Fruit fly (Drosophila melanogaster) whole organism: Measurements from ENCODE around the gene ECSIT.

Experiments used
- CG8478 ChIP-seq: fragments of >200 bp; optimal IDR thresholded peaks from 2 replicates; lab custom pipeline; 2018; ENCODE audit warnings: inconsistent platforms
- Dll ChIP-seq: fragments of >200 bp; optimal IDR thresholded peaks from 2 replicates; lab custom pipeline; 2017
- EcR ChIP-seq, 2 experiments: fragments of >200 bp; optimal IDR thresholded peaks; 2 replicates each; lab custom pipeline; 2017; ENCODE audit warnings: missing biosample characterization in 2 of 2, missing genetic modification characterization in 2 of 2, missing genetic modification reagents in 2 of 2
- pan ChIP-seq: fragments of >200 bp; optimal IDR thresholded peaks from 2 replicates; lab custom pipeline; 2017
- psq ChIP-seq: fragments of >200 bp; optimal IDR thresholded peaks from 2 replicates; lab custom pipeline; 2017
- usp ChIP-seq: fragments of >200 bp; optimal IDR thresholded peaks from 2 replicates; lab custom pipeline; 2017; ENCODE audit warnings: missing biosample characterization, missing genetic modification characterization, mixed read lengths

ECSIT gene

DNA sequence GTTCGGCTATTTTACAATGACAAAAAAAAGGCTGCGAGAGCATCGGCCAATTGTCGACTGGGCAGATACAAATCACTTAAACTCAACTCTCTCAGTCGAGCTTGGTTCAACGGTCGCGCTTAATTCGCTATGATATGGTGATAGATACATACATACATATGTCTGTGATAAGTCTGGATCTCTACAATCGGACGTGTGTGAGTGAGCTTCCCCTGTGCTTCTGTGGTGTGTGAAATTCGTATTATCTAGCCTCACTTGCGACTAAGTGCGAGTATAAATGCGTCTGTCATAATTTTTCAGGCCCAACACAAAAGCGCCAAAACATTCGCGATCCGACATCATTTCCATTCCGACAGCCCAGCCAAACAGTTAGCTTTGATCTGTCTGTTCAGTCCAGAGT lies 15.5 kb upstream of the ECSIT start, which contains the start of gene CG1213:
TSS of gene CG1213 (plus strand) at position 301 of the 400 bp plus-strand sequence.
- TF ChIP-seq CG8478 (lab: Kevin White, UChicago) (no peak), usp (no peak), EcR (GFP tag; optimal IDR thresholded peaks at IDR 0.05; lab: Kevin White, UChicago) (no peak), pan (lab: Kevin White, UChicago) (no peak), Dll (lab: Kevin White, UChicago) (no peak)

DNA sequence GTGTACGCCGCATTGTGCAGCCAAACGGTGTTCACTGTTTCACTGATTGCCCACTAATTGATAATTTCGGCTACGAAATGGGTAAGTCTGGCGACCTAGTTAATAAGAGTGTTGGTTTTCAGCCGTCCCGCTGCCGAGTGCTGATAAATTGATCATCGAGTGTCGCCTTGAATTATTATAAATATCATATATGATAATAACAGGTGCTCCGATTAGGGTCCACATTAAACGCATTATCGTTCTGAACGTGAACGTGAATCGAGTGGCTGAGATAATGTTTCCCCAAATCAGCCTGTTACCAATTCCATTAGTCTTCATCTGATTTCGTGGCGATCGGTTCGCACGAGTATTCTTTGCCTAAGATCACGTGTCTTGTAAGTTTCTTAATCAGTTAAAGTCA lies 15.1 kb upstream of the ECSIT start:
- TF ChIP-seq pan (lab: Kevin White, UChicago) (no peak), Dll (lab: Kevin White, UChicago) (no peak), psq (lab: Kevin White, UChicago) (no peak), CG8478 (lab: Kevin White, UChicago) (no peak), EcR (GFP tag; optimal IDR thresholded peaks at IDR 0.05; lab: Kevin White, UChicago) (no peak), usp (no peak)

DNA sequence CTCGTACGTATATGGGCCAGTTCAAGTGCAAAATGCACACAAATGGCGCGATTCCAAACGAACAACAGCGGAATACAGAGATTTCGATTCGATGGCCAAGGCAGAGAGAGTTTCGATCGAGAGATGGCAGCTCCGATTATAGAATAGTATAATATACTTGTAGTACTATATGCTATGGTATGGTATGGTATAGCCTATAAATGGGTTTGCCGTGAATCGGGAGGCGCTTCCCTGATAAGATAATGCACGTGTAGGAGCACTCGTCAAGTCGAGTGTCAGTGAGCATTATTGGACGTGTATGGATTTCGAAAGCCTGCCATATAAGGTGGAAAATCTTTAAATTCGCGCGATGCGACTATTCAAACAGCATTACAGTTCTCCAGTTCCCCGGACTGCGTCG lies 12.9 kb upstream of the ECSIT start:
- no peak for TF ChIP-seq psq (lab: Kevin White, UChicago)

DNA sequence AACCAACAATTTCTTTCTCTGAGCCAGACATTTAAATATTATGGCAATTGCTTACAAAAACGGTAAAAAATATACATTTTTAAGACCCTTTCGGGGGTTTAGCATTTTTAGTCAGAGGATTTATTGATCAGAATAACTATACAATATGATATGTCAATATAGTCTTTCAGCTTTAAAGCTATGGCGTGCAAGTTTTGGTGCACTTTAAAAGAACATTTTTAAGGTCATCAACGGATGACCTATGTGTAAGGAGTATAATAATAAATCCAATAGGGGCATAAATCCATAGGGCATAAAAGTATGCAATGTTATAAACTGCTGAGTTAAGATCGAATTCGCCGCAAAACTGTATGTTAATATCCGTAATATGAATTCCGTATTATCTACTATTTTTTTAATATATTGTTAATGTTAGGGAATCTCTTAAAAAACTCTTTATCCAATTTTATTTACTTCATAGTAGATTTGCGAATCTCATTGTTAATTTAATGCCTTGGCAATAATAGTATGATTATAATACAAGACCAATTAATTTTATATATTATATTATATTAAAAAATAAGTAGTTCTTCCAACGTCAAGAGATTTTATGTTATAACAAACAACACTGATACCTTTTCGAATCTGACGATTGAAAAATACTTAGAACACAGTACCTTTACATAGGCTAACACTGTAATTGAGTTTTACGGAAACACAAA lies 9.7 kb upstream of the ECSIT start, which contains the start of gene CG14676:
TSS of gene CG14676 (plus strand) at position 651 of the 701 bp plus-strand sequence.
- TF ChIP-seq psq (lab: Kevin White, UChicago), result no peak
- TF ChIP-seq usp, result no peak
- no peak for TF ChIP-seq EcR (GFP tag; optimal IDR thresholded peaks at IDR 0.05; lab: Kevin White, UChicago)
- no peak for TF ChIP-seq CG8478 (lab: Kevin White, UChicago)
- no peak for TF ChIP-seq pan (lab: Kevin White, UChicago)
- TF ChIP-seq Dll (lab: Kevin White, UChicago), result no peak

DNA sequence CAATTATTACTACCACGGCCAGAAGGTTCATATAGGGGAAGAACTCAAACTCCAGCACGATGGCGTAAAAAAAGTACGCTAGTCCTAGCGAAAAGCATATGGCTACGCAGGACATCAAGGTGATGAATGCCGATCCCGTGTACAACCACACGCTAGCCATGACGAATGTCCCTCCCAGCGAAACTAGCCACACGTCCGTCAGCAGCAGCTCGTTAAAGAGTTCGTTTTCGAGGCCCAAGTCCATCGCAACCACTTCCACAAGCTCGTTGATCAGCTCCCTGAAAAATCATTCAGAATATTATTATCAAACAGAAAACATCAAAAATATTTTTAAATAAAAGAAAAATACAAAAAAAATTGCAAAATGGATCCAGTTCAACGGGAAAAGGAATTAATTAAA lies 3.4 kb upstream of the ECSIT start, which contains the start of gene CG34287:
TSS of gene CG34287 (plus strand) at position 301 of the 400 bp plus-strand sequence.
- TF ChIP-seq psq (lab: Kevin White, UChicago), result no peak

DNA sequence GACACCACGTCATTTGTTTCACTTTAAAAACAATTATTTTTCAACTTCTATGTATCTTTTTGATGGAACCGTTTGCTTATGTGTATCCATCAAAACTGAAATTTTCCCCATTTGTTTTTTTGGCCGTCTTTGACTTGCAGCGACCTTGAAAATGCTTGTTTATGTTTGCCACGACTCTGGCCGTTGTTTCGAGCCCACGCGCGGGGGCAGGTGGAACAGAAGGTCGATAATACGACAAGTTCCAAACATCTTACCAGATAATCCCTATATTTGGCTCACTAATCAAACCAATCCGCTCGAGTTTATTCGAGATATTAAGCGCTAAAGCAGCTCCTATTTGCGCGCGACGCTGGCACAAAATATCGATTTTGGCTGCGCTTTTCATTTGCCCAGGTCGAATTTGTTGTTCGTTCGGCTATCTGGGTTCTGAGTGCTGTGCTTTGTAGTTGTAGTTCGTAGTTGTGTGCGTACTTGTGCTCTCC lies 4.4 kb downstream of the ECSIT start:
- TF ChIP-seq Dll (lab: Kevin White, UChicago), result no peak
- TF ChIP-seq usp, result no peak
- TF ChIP-seq CG8478 (lab: Kevin White, UChicago), result no peak
- TF ChIP-seq psq (lab: Kevin White, UChicago), result no peak
- no peak for TF ChIP-seq EcR (GFP tag; optimal IDR thresholded peaks at IDR 0.05; lab: Kevin White, UChicago)
- TF ChIP-seq pan (lab: Kevin White, UChicago), result no peak

DNA sequence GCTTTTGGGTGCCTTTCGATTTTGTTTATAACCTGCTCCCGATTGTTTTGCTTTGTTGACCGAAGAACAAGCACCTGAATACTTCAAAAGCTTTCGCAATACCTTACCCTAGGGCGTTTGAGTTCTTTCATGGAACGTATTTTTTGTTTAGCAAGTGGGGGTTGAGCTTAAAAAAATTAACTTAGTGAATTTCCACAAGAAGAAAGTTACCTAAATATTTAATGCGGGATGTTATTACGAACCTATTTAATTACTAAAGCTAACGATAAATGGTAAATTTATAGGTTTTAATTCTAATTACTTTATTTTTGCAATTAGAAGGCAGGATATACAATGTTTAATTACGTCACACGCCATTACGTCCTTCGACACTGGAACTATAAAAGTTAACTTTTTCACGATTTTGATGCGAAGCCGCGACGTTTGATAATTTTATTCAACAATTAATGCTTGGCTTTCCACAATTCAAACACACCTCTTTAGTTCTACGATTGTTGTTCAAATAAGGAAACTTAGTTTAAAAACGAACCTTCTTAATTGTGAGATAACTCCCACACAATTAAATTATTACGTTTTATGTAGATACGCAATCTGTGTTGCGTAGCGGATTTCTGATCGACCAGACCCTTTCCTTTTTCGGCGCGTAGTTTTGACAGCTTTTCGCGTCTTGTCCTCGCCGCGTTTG lies 5.0 kb downstream of the ECSIT start:
- no peak for TF ChIP-seq psq (lab: Kevin White, UChicago)
- no peak for TF ChIP-seq pan (lab: Kevin White, UChicago)
- no peak for TF ChIP-seq CG8478 (lab: Kevin White, UChicago)
- no peak for TF ChIP-seq EcR (GFP tag; optimal IDR thresholded peaks at IDR 0.05; lab: Kevin White, UChicago)

DNA sequence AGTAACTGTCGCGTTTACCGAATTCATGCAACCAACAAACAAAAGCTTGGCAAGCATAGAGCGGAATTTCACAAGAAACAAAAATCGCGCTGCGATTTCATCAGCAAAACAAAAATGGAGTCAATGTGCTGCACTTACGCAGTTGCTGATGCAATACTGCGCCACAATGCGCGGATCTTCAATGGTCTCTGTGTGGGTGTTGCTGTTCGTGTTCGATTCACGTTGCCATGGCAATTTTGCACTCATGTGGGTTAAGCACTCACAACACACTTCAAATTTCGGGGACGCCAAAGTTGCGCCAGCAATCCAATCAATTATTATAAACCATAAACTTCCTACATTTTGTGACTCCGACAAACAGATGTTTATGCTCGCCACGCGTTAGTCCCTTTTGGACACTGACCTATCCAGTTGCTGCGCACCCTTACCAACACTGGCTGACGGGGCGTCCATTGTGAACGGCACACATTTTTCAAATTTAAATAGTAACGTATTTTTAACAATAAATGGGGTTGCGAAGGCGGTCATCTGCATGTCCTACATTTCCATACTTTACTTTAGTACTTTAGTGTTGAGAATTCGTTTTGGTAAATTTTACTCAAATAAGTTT lies 5.8 kb downstream of the ECSIT start, which contains the start of gene CG2017:
TSS of gene CG2017 (minus strand) at position 374 of the 610 bp plus-strand sequence.
- TF ChIP-seq pan (lab: Kevin White, UChicago) (no peak), Dll (lab: Kevin White, UChicago) (no peak), CG8478 (lab: Kevin White, UChicago) (no peak), usp (no peak), EcR (GFP tag; optimal IDR thresholded peaks at IDR 0.05; lab: Kevin White, UChicago) (no peak), psq (lab: Kevin White, UChicago) (no peak)

DNA sequence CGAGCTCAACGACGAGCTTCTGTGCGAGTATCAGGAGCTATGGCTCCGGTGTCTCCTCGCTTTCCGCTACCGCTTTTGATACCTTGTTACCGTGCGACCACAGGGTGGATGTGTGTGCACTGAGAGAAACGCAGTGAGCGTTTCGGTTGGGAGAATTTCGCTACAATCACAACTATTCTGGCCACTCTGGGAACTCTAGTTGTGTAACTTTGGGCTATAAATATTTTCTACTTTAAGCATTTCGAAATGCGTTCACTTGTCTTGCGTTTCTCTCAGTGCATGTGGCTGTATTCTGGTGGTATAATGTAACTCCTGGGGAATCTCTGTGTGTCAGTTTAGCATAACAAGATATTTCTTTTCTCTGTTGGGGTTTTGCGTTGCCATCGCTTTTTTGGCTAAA lies 15.0 kb downstream of the ECSIT start:
- TF ChIP-seq usp (no peak), pan (lab: Kevin White, UChicago) (no peak), EcR (GFP tag; optimal IDR thresholded peaks at IDR 0.05; lab: Kevin White, UChicago) (no peak), CG8478 (lab: Kevin White, UChicago) (no peak), psq (lab: Kevin White, UChicago) (no peak), Dll (lab: Kevin White, UChicago) (no peak)

DNA sequence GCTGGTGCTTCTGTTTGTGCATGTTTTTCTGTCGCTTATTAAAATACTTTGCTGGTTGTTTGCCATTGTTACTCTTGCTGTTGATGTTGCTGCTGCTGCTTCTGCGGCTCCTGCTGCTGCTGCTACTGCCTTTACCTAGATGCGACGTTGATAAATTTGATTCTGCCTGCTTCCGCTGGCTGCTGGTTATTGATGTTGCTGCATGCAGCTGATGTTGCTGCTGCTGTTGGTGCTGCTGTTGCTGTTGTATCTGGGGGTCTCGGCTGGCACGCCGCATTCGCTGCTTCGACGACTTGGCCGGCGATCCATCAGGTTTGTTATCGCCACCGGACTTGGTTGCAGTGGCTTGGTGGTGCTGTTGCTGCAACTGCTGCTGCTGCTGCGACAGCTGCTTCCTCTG lies 21.0 kb downstream of the ECSIT start:
- no peak for TF ChIP-seq EcR (GFP tag; optimal IDR thresholded peaks at IDR 0.05; lab: Kevin White, UChicago)

DNA sequence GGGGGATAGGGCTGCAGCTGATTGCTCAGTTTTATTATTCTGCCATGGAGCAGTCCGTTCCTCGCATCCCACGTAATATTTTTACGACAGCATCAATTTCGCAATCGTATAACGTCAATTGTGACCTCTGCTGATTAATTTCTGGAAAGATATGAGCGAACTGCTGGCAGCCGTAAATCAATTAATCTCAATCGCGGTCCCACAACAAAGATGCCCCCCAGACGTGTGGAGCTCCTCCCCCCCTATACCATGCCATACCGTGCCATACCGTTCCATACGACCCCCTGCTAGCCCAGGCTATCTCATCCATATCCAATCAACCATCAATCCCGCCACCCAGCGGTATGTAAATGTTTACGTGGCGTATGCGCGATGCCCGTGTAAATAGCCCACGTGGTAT lies 24.9 kb downstream of the ECSIT start:
- TF ChIP-seq usp, result no peak
- no peak for TF ChIP-seq EcR (GFP tag; optimal IDR thresholded peaks at IDR 0.05; lab: Kevin White, UChicago)
- TF ChIP-seq psq (lab: Kevin White, UChicago), result no peak
- TF ChIP-seq pan (lab: Kevin White, UChicago), result no peak
